Worm (Caenorhabditis elegans) whole organism, L4/young adult: Measurements from ENCODE around the gene srh-17.

ENCODE experiments used
- dao-5 ChIP-seq: sonication (generic microtip); optimal IDR thresholded peaks from 2 replicates; lab custom pipeline; 2016; ENCODE audit warnings: missing genotype, missing genetic modification characterization, moderate library complexity, missing compliant biosample characterization
- him-1 ChIP-seq: sonication (generic microtip); optimal IDR thresholded peaks from 2 replicates; lab custom pipeline; 2016; ENCODE audit warnings: missing genotype, missing genetic modification reagents, missing genetic modification characterization, missing compliant biosample characterization

ce11 chrV:14615671-14616070 lies 45.4 kb upstream of the srh-17 start:
- no peak for TF ChIP-seq him-1 (tag; lab: Kevin White, UChicago)
- TF ChIP-seq dao-5 (tag; lab: Kevin White, UChicago) = no peak
